Fruit fly (Drosophila melanogaster) whole organism, embryonic: ENCODE data around the gene CG13622.
A peak's percentile ranks its signal among the peaks of the same experiment; 100 is the strongest.

Source experiments
- Adf1 ChIP-seq: fragments of 200-800 bp; sonication (Bioruptor generic); IDR thresholded peaks from 2 replicates; pipeline ENCODE4 v1.3.6; 2022; ENCODE audit warnings: missing biosample characterization, missing genetic modification characterization
- Aef1 ChIP-seq: fragments of 200-800 bp; sonication (Bioruptor generic); IDR thresholded peaks from 3 replicates; pipeline ENCODE4 v1.3.6; 2022; ENCODE audit warnings: missing biosample characterization, missing genetic modification characterization
- Bgb ChIP-seq: fragments of 200-800 bp; sonication (Bioruptor generic); IDR thresholded peaks from 2 replicates; pipeline ENCODE4 v1.3.6; 2022; ENCODE audit warnings: missing biosample characterization, missing genetic modification characterization; ENCODE audit not compliant: partially characterized antibody
- C15 ChIP-seq: fragments of 200-800 bp; sonication (Bioruptor generic); IDR thresholded peaks from 3 replicates; pipeline ENCODE4 v1.3.6; 2022; ENCODE audit warnings: missing biosample characterization, missing genetic modification characterization
- CG10543 ChIP-seq: fragments of 200-800 bp; sonication (Bioruptor generic); optimal IDR thresholded peaks from 3 replicates; lab custom pipeline; 2017; ENCODE audit warnings: missing biosample characterization, mild to moderate bottlenecking, missing genetic modification characterization, moderate library complexity
- CG13287 ChIP-seq: fragments of 200-800 bp; sonication (Bioruptor generic); IDR thresholded peaks from 2 replicates; pipeline ENCODE4 v1.3.6; 2022; ENCODE audit warnings: missing biosample characterization, missing genetic modification characterization; ENCODE audit not compliant: partially characterized antibody
- CG13894 ChIP-seq: fragments of 200-800 bp; sonication (Bioruptor generic); optimal IDR thresholded peaks from 3 replicates; lab custom pipeline; 2018; ENCODE audit warnings: missing biosample characterization, mild to moderate bottlenecking, missing genetic modification characterization, moderate library complexity
- CG1602 ChIP-seq: fragments of 200-800 bp; sonication (Bioruptor generic); optimal IDR thresholded peaks from 3 replicates; lab custom pipeline; 2016; ENCODE audit warnings: missing biosample characterization, missing genetic modification characterization
- CG16779 ChIP-seq: fragments of 200-800 bp; sonication (Bioruptor generic); IDR thresholded peaks from 2 replicates; pipeline ENCODE4 v1.3.6; 2022; ENCODE audit warnings: missing biosample characterization, missing genetic modification characterization
- CG2199 ChIP-seq: fragments of 200-800 bp; sonication (Bioruptor generic); IDR thresholded peaks from 3 replicates; pipeline ENCODE4 v1.3.6; 2022; ENCODE audit warnings: missing biosample characterization, missing genetic modification characterization
- CG32532 ChIP-seq: fragments of 200-800 bp; sonication (Bioruptor generic); IDR thresholded peaks from 2 replicates; pipeline ENCODE4 v1.3.6; 2022; ENCODE audit warnings: missing biosample characterization, missing genetic modification characterization
- CG33213 ChIP-seq: fragments of 200-800 bp; sonication (Bioruptor generic); optimal IDR thresholded peaks from 3 replicates; lab custom pipeline; 2016; ENCODE audit warnings: missing biosample characterization, missing genetic modification characterization
- CG34376 ChIP-seq: fragments of 200-800 bp; sonication (Bioruptor generic); optimal IDR thresholded peaks from 2 replicates; lab custom pipeline; 2018; ENCODE audit warnings: missing biosample characterization, mild to moderate bottlenecking, missing genetic modification characterization
- CG34422 ChIP-seq: fragments of 200-800 bp; sonication (Bioruptor generic); IDR thresholded peaks from 3 replicates; pipeline ENCODE4 v1.3.6; 2022; ENCODE audit warnings: missing biosample characterization, missing genetic modification characterization
- CG43689 ChIP-seq: fragments of 200-800 bp; sonication (Bioruptor generic); IDR thresholded peaks from 2 replicates; pipeline ENCODE4 v1.3.6; 2022; ENCODE audit warnings: missing biosample characterization, missing genetic modification characterization
- CG6654 ChIP-seq: fragments of 200-800 bp; sonication (Bioruptor generic); optimal IDR thresholded peaks from 2 replicates; lab custom pipeline; 2017; ENCODE audit warnings: missing biosample characterization, mild to moderate bottlenecking, missing genetic modification characterization
- CG6791 ChIP-seq: fragments of 200-800 bp; sonication (Bioruptor generic); IDR thresholded peaks from 3 replicates; pipeline ENCODE4 v1.3.6; 2022; ENCODE audit warnings: missing biosample characterization, missing genetic modification characterization; ENCODE audit not compliant: partially characterized antibody
- CG7357 ChIP-seq: fragments of 200-800 bp; sonication (Bioruptor generic); IDR thresholded peaks from 3 replicates; pipeline ENCODE4 v1.3.6; 2022; ENCODE audit warnings: missing biosample characterization, missing genetic modification characterization
- CG8290 ChIP-seq, 3 experiments: fragments of 200-800 bp; sonication (Bioruptor generic); optimal IDR thresholded peaks; 2 replicates each; lab custom pipeline; 2016 to 2019; ENCODE audit warnings: missing biosample characterization in 3 of 3, missing genetic modification characterization in 3 of 3, mild to moderate bottlenecking in 2 of 3, moderate library complexity in 1 of 3
- CG8478 ChIP-seq: fragments of >200 bp; optimal IDR thresholded peaks from 2 replicates; lab custom pipeline; 2018
- CG8944 ChIP-seq: fragments of 200-800 bp; sonication (Bioruptor generic); optimal IDR thresholded peaks from 3 replicates; lab custom pipeline; 2016; ENCODE audit warnings: missing biosample characterization, missing genetic modification characterization
- Deaf1 ChIP-seq: fragments of 200-800 bp; optimal IDR thresholded peaks from 3 replicates; lab custom pipeline; 2019; ENCODE audit warnings: missing biosample characterization, mild to moderate bottlenecking, missing genetic modification characterization, moderate library complexity
- Ets65A ChIP-seq: fragments of 200-800 bp; sonication (Bioruptor generic); peaks from one replicate; lab custom pipeline; 2016; ENCODE audit warnings: missing biosample characterization, missing genetic modification characterization
- Ets97D ChIP-seq: fragments of 200-800 bp; sonication (Bioruptor generic); optimal IDR thresholded peaks from 3 replicates; lab custom pipeline; 2016; ENCODE audit warnings: missing biosample characterization, missing genetic modification characterization
- GATAe ChIP-seq: fragments of 200-800 bp; sonication (Bioruptor generic); conservative IDR thresholded peaks from 2 replicates; pipeline ENCODE4 v1.3.6; 2022; ENCODE audit warnings: missing biosample characterization, missing genetic modification characterization
- Jarid2 ChIP-seq: fragments of 200-800 bp; sonication (Bioruptor generic); optimal IDR thresholded peaks from 3 replicates; lab custom pipeline; 2017; ENCODE audit warnings: mild to moderate bottlenecking, missing biosample characterization, missing genetic modification reagents, missing genetic modification characterization
- NC2β ChIP-seq: fragments of 200-800 bp; sonication (Bioruptor generic); optimal IDR thresholded peaks from 2 replicates; lab custom pipeline; 2016; ENCODE audit warnings: missing biosample characterization, missing genetic modification characterization
- Pdp1 ChIP-seq, 2 experiments: fragments of 200-800 bp; sonication (Bioruptor generic); optimal IDR thresholded peaks; 3 replicates each; lab custom pipeline; 2016; ENCODE audit warnings: missing biosample characterization in 2 of 2, missing genetic modification characterization in 2 of 2, mild to moderate bottlenecking in 1 of 2, moderate library complexity in 1 of 2
- Rfx ChIP-seq: fragments of 200-800 bp; sonication (Bioruptor generic); IDR thresholded peaks from 2 replicates; pipeline ENCODE4 v1.3.6; 2022; ENCODE audit warnings: missing biosample characterization, missing genetic modification characterization
- abd-A ChIP-seq: fragments of 200-800 bp; sonication (Bioruptor generic); optimal IDR thresholded peaks from 3 replicates; lab custom pipeline; 2019; ENCODE audit warnings: missing biosample characterization, mild to moderate bottlenecking, missing genetic modification characterization, moderate library complexity
- amos ChIP-seq: fragments of 200-800 bp; sonication (Bioruptor generic); IDR thresholded peaks from 2 replicates; pipeline ENCODE4 v1.3.6; 2022; ENCODE audit warnings: missing biosample characterization, missing genetic modification characterization; ENCODE audit not compliant: partially characterized antibody
- ash1 ChIP-seq: fragments of 200-800 bp; sonication (Bioruptor generic); optimal IDR thresholded peaks from 2 replicates; lab custom pipeline; 2018; ENCODE audit warnings: missing biosample characterization, mild to moderate bottlenecking, missing genetic modification characterization
- az2 ChIP-seq: fragments of 200-800 bp; sonication (Bioruptor generic); optimal IDR thresholded peaks from 3 replicates; lab custom pipeline; 2016; ENCODE audit warnings: missing biosample characterization, missing genetic modification characterization
- cad ChIP-seq: fragments of >200 bp; optimal IDR thresholded peaks from 2 replicates; lab custom pipeline; 2017; ENCODE audit warnings: missing biosample characterization, missing genetic modification characterization
- chinmo ChIP-seq: fragments of 200-800 bp; sonication (Bioruptor generic); IDR thresholded peaks from 4 replicates; pipeline ENCODE4 v1.3.6; 2022; ENCODE audit warnings: missing biosample characterization, missing genetic modification characterization; ENCODE audit not compliant: partially characterized antibody
- esg ChIP-seq: fragments of 200-800 bp; sonication (Bioruptor generic); conservative IDR thresholded peaks from 2 replicates; pipeline ENCODE4 v1.3.6; 2022; ENCODE audit warnings: missing biosample characterization, missing genetic modification characterization
- gro ChIP-seq: fragments of 200-800 bp; sonication (Bioruptor generic); optimal IDR thresholded peaks from 2 replicates; lab custom pipeline; 2016; ENCODE audit warnings: missing biosample characterization, missing genetic modification characterization
- lilli ChIP-seq: fragments of 200-800 bp; sonication (Bioruptor generic); optimal IDR thresholded peaks from 3 replicates; lab custom pipeline; 2016; ENCODE audit warnings: missing biosample characterization, missing genetic modification characterization
- mirr ChIP-seq: fragments of 200-800 bp; sonication (Bioruptor generic); optimal IDR thresholded peaks from 3 replicates; lab custom pipeline; 2018; ENCODE audit warnings: missing biosample characterization, mild to moderate bottlenecking, missing genetic modification characterization
- ranshi ChIP-seq: fragments of 200-800 bp; sonication (Bioruptor generic); IDR thresholded peaks from 2 replicates; pipeline ENCODE4 v1.3.6; 2022; ENCODE audit warnings: missing biosample characterization, missing genetic modification characterization
- sd ChIP-seq: fragments of 200-800 bp; sonication (Bioruptor generic); optimal IDR thresholded peaks from 3 replicates; lab custom pipeline; 2018; ENCODE audit warnings: missing biosample characterization, mild to moderate bottlenecking, missing genetic modification characterization, moderate library complexity
- vvl ChIP-seq: fragments of 200-800 bp; sonication (Bioruptor generic); IDR thresholded peaks from 2 replicates; pipeline ENCODE4 v1.3.6; 2022; ENCODE audit warnings: missing biosample characterization, missing genetic modification characterization
- z ChIP-seq: fragments of 200-800 bp; sonication (Bioruptor generic); IDR thresholded peaks from 3 replicates; pipeline ENCODE4 v1.3.6; 2022; ENCODE audit warnings: missing biosample characterization, missing genetic modification characterization

The CG13622 gene

dm6 chr3R:24549834-24550233 is 26.4 kb upstream of the CG13622 start (continued):
- TF ChIP-seq ranshi (GFP tag; lab: Robert Waterston, UW) (no peak), Aef1 (GFP tag; lab: Robert Waterston, UW) (no peak), CG6791 (GFP tag; lab: Robert Waterston, UW) (no peak), NC2β (GFP tag; lab: Kevin White, UChicago) (no peak), az2 (GFP tag; lab: Kevin White, UChicago) (no peak), sd (peak; percentile 81), GATAe (GFP tag; lab: Robert Waterston, UW) (no peak), CG43689 (GFP tag; lab: Robert Waterston, UW) (no peak), CG33213 (no peak)

dm6 chr3R:24548832-24549231 is 25.4 kb upstream of the CG13622 start:
- TF ChIP-seq Deaf1 (tag; lab: Kevin White, UChicago): peak; percentile 14
- TF ChIP-seq abd-A: peak; percentile 53
- TF ChIP-seq lilli (GFP tag; lab: Kevin White, UChicago): no peak
- TF ChIP-seq Pdp1 (GFP tag; optimal IDR thresholded peaks at IDR 0.05; lab: Kevin White, UChicago): peak in 1 of 2 experiments; percentile 68
- peak; percentile 20; the same call in 1 of the 2 replicates for TF ChIP-seq Rfx (GFP tag; lab: Robert Waterston, UW)
- TF ChIP-seq Adf1 (GFP tag; lab: Robert Waterston, UW): peak; percentile 32; the same call in 1 of the 2 replicates
- TF ChIP-seq esg: no peak
- no peak for TF ChIP-seq CG1602 (GFP tag; lab: Kevin White, UChicago)
- TF ChIP-seq z: peak; percentile 96
- TF ChIP-seq CG32532 (GFP tag; lab: Robert Waterston, UW): peak; percentile 14; the same call in 1 of the 2 replicates
- peak; percentile 26; the same call in 1 of the 3 replicates for TF ChIP-seq CG34422 (GFP tag; lab: Robert Waterston, UW)
- TF ChIP-seq sd: peak; percentile 1
- peak; percentile 52 for TF ChIP-seq CG13894 (tag; lab: Kevin White, UChicago)
- TF ChIP-seq vvl: 0 out of 2 replicates have a peak, but pooled peaks have one; percentile 27
- peak; percentile 8 for TF ChIP-seq gro (GFP tag; lab: Kevin White, UChicago)
- no peak for TF ChIP-seq CG16779
- TF ChIP-seq chinmo (GFP tag; lab: Robert Waterston, UW): peak; percentile 73; the same call in 3 of the 4 replicates
- TF ChIP-seq Bgb (GFP tag; lab: Robert Waterston, UW): peak; percentile 43; the same call in 1 of the 2 replicates
- peak; percentile 50 for TF ChIP-seq CG34376
- TF ChIP-seq amos: peak; percentile 49; the same call in 1 of the 2 replicates
- no peak for TF ChIP-seq CG7357 (GFP tag; lab: Robert Waterston, UW)
- TF ChIP-seq Jarid2 (GFP tag; lab: Kevin White, UChicago): peak; percentile 49
- no peak for TF ChIP-seq CG8290 (GFP tag; optimal IDR thresholded peaks at IDR 0.05; lab: Kevin White, UChicago)
- TF ChIP-seq CG8290 (tag; optimal IDR thresholded peaks at IDR 0.05; lab: Kevin White, UChicago): peak in 1 of 2 experiments; percentile 22
- TF ChIP-seq CG10543 (GFP tag; lab: Kevin White, UChicago): peak; percentile 14
- no peak for TF ChIP-seq CG2199
- peak; percentile 44; the same call in 1 of the 2 replicates for TF ChIP-seq CG13287 (GFP tag; lab: Robert Waterston, UW)
- no peak for TF ChIP-seq mirr (GFP tag; lab: Kevin White, UChicago)
- no peak for TF ChIP-seq Ets97D (GFP tag; lab: Kevin White, UChicago)

- TF ChIP-seq Ets65A (GFP tag; lab: Kevin White, UChicago) (peak; percentile 67), CG6654 (GFP tag; lab: Kevin White, UChicago) (peak; percentile 80), cad (GFP tag; lab: Kevin White, UChicago) (peak; percentile 26), CG8944 (no peak), CG8478 (lab: Kevin White, UChicago) (no peak), ash1 (GFP tag; lab: Kevin White, UChicago) (no peak), C15 (GFP tag; lab: Robert Waterston, UW) (no peak)
These were observed 24.7 kb upstream of the CG13622 start for dm6 chr3R:24548216-24548615.
